Fruit fly (Drosophila melanogaster): ENCODE measurements around the gene CG15211.

Gene CG15211

dm6 chrX:10805651-10806191 lies 33.4 kb downstream of the CG15211 start (continued):
- TF ChIP-seq yki (optimal IDR thresholded peaks at IDR 0.05) (peak; percentile 13), stwl (tag; optimal IDR thresholded peaks at IDR 0.05) (peak; percentile 12), lab (GFP tag; optimal IDR thresholded peaks at IDR 0.05) (peak; percentile 32), dm (GFP tag; optimal IDR thresholded peaks at IDR 0.05) (peak; percentile 65), p53 (GFP tag; optimal IDR thresholded peaks at IDR 0.05) (no peak), Dp (GFP tag; optimal IDR thresholded peaks at IDR 0.05) (peak; percentile 50), sd (tag; optimal IDR thresholded peaks at IDR 0.05) (peak; percentile 35), crol (GFP tag; IDR thresholded peaks at IDR 0.05) (peak; percentile 89), lbe (GFP tag; optimal IDR thresholded peaks at IDR 0.05) (peak; percentile 14), z (GFP tag; IDR thresholded peaks at IDR 0.05) (peak; percentile 79; the same call in 2 of the 3 replicates), sr (GFP tag; IDR thresholded peaks at IDR 0.05) (peak; percentile 85), CG12104 (GFP tag; optimal IDR thresholded peaks at IDR 0.05) (no peak), Opbp (GFP tag; IDR thresholded peaks at IDR 0.05; ENCODE audit: partially characterized antibody) (peak; percentile 49; the same call in 1 of the 3 replicates), tap (tag; optimal IDR thresholded peaks at IDR 0.05) (no peak), Sry-δ (GFP tag; optimal IDR thresholded peaks at IDR 0.05) (peak; percentile 41), Scr (GFP tag; IDR thresholded peaks at IDR 0.05; ENCODE audit: partially characterized antibody) (peak; percentile 63), CG33213 (GFP tag; optimal IDR thresholded peaks at IDR 0.05) (no peak), HmgD (GFP tag; optimal IDR thresholded peaks at IDR 0.05) (no peak), unc-4 (GFP tag; IDR thresholded peaks at IDR 0.05; ENCODE audit: partially characterized antibody) (0 out of 2 replicates have a peak, but pooled peaks have one; percentile 37), CG2116 (GFP tag; optimal IDR thresholded peaks at IDR 0.05) (peak; percentile 31), CG7372 (GFP tag; IDR thresholded peaks at IDR 0.05) (no peak), Deaf1 (tag; optimal IDR thresholded peaks at IDR 0.05) (peak; percentile 29), Dref (GFP tag; IDR thresholded peaks at IDR 0.05) (peak; percentile 55), rib (GFP tag; IDR thresholded peaks at IDR 0.05) (peak; percentile 54), Dll (GFP tag; IDR thresholded peaks at IDR 0.05; ENCODE audit: partially characterized antibody) (peak; percentile 58; the same call in 2 of the 4 replicates), kay (GFP tag; optimal IDR thresholded peaks at IDR 0.05) (peak; percentile 45), ato (GFP tag; IDR thresholded peaks at IDR 0.05; ENCODE audit: partially characterized antibody) (0 out of 2 replicates have a peak, but pooled peaks have one; percentile 20), CG32772 (GFP tag; IDR thresholded peaks at IDR 0.05) (peak; percentile 58), sens (GFP tag) (peak; percentile 79), ro (GFP tag; IDR thresholded peaks at IDR 0.05) (no peak), CG12391 (tag; optimal IDR thresholded peaks at IDR 0.05) (peak; percentile 15), CoRest (tag; optimal IDR thresholded peaks at IDR 0.05) (peak; percentile 4), amos (GFP tag; IDR thresholded peaks at IDR 0.05; ENCODE audit: partially characterized antibody) (peak; percentile 59), cwo (GFP tag; optimal IDR thresholded peaks at IDR 0.05) (peak; percentile 36), ci (GFP tag; IDR thresholded peaks at IDR 0.05) (0 out of 3 replicates have a peak, but pooled peaks have one; percentile 11), CG7745 (tag; optimal IDR thresholded peaks at IDR 0.05) (no peak), Vsx1 (GFP tag; optimal IDR thresholded peaks at IDR 0.05) (peak; percentile 96), CG12769 (tag; optimal IDR thresholded peaks at IDR 0.05) (peak; percentile 77), chinmo (GFP tag; IDR thresholded peaks at IDR 0.05; ENCODE audit: partially characterized antibody) (0 out of 4 replicates have a peak, but pooled peaks have one; percentile 32), HLH4C (GFP tag; IDR thresholded peaks at IDR 0.05; ENCODE audit: partially characterized antibody) (0 out of 3 replicates have a peak, but pooled peaks have one; percentile 33), corto (GFP tag; optimal IDR thresholded peaks at IDR 0.05) (peak; percentile 0), pan (optimal IDR thresholded peaks at IDR 0.05) (no peak), pan (GFP tag; optimal IDR thresholded peaks at IDR 0.05 in 1 of 2, IDR thresholded peaks at IDR 0.05 in 1 of 2) (no peak), ems (GFP tag; optimal IDR thresholded peaks at IDR 0.05) (no peak), CG9817 (tag; optimal IDR thresholded peaks at IDR 0.05) (no peak), trh (GFP tag; optimal IDR thresholded peaks at IDR 0.05) (no peak), CG13287 (GFP tag; IDR thresholded peaks at IDR 0.05; ENCODE audit: partially characterized antibody) (peak; percentile 59; the same call in 1 of the 2 replicates)
